Fruit fly (Drosophila melanogaster) Kc167 (cell line): ENCODE measurements around the gene CG13796.
"Not testable (repeated sequence)": the region's sequence is repeated elsewhere in the genome, so short reads cannot be mapped to it uniquely, and the experiment has no call there.

ENCODE experiments used
- Myc ChIP-seq: fragments of >200 bp; optimal IDR thresholded peaks from 2 replicates; lab custom pipeline; 2017; ENCODE audit warnings: missing external identifiers
- Sin3A ChIP-seq: fragments of >200 bp; optimal IDR thresholded peaks from 2 replicates; lab custom pipeline; 2018; ENCODE audit warnings: missing external identifiers
- h ChIP-seq: fragments of >200 bp; optimal IDR thresholded peaks from 3 replicates; lab custom pipeline; 2018; ENCODE audit warnings: missing external identifiers
- insv ChIP-seq: fragments of >200 bp; optimal IDR thresholded peaks from 3 replicates; lab custom pipeline; 2018; ENCODE audit warnings: missing external identifiers
- psq ChIP-seq: fragments of >200 bp; optimal IDR thresholded peaks from 2 replicates; lab custom pipeline; 2017; ENCODE audit warnings: missing external identifiers
- ttk ChIP-seq: sonication (Bioruptor generic); optimal IDR thresholded peaks from 2 replicates; lab custom pipeline; 2017; ENCODE audit warnings: missing external identifiers

Gene CG13796

DNA sequence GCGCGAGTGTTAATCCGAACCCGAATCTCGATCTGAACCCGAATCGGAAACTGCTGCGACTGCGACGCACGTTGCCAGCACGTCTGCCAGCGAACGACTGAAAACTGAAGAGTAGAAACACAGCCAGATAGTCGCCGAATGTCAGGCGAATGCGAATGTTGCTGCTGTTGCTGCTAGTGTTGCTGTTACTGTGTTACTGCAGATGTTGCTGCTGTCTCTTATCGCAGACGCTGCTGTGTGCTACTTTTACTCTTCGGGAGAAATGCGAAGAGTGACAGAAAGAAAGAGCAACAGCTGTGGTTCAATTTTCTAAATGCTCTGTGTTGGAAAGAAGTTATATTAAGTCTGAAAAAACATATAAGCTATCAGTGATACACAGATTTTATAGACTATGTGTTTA is at the start of gene CG13796:
TSS of gene CG13796 (minus strand) at position 101 of the 400 bp plus-strand sequence.
- not testable (repeated sequence) for TF ChIP-seq h, Myc, insv (lab: Kevin White, UChicago)

DNA sequence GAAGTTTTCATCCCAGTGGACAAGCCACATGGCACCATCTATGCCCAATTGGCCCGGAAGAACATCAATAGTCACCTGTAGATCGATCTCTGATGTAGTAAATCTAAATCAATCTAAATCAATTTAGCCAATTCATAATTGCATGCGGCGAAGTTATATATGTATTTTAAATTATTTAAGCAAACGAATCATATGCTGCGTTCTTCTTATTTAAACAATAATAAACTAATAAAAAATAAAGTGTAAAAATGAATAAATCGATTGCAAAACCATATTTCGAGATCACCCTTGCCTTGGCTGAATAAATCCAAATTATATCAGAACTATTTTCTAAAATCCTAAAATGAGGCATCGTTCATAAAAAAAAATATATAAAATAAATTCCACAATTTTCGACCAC is 48.7 kb upstream of the CG13796 start, which contains the start of gene CG7164:
TSS of gene CG7164 (plus strand) at position 301 of the 400 bp plus-strand sequence.
- no peak for TF ChIP-seq Myc (lab: Kevin White, UChicago)
- no peak for TF ChIP-seq ttk (lab: Kevin White, UChicago)
- TF ChIP-seq Sin3A (lab: Kevin White, UChicago) = no peak
- no peak for TF ChIP-seq psq (lab: Kevin White, UChicago)
- no peak for TF ChIP-seq h (lab: Kevin White, UChicago)
- no peak for TF ChIP-seq insv (lab: Kevin White, UChicago)

DNA sequence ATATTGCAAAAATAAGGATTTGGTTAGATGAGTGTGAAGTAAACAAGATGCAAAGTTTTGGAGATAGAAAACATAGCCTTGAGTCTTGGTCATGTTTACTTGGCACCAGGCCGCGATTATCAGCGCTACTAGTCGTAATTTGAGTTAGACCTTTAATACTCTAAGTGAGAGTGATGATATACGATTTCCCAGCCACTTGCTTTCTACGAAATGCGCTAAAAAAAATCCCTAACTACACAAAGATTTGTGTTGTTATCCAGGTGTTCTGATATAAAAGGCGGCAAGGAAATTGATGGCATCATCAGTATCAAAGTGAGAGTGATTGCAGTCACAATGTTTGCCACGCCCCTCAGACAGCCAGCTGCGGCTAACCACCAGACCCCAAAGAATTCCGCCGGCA is 47.3 kb upstream of the CG13796 start, which contains the start of gene Uro:
TSS of gene Uro (plus strand) at position 301 of the 400 bp plus-strand sequence.
- TF ChIP-seq Myc (lab: Kevin White, UChicago) (no peak), ttk (lab: Kevin White, UChicago) (no peak), Sin3A (lab: Kevin White, UChicago) (no peak), insv (lab: Kevin White, UChicago) (no peak), psq (lab: Kevin White, UChicago) (no peak), h (lab: Kevin White, UChicago) (no peak)

DNA sequence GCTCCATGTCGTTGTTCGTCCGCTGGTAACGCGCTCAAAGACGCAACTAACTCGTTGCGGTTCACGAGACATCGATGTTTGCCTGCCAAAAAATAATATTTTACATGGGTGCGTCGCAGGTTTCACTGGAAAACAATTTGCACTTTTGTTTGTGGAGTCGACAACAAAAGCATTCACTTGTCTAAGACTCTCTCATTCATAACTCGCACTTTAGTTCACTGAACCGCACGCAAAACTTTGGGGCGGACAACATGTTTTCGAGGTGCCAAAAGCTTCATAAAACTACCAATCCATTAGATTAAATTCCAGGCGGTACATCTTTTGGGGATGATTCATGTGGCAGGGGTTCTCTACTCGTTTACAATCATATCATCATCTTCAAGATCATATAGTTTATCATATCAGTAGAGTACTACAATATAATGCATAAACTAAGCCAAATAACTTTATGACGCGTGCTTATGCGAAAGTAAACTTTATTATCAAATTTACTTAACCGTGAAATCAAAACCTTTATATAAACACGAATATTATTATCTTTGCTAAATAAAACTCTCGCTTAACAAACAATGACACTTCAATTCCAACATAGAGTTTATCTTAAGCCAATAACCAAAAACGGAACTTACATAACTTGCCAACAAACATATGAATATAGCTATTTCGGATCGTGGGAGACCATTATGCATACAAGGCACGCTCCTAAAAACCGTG is 45.7 kb upstream of the CG13796 start, which contains the start of gene CG7179:
TSS of gene CG7179 (minus strand) at position 51 of the 714 bp plus-strand sequence.
- TF ChIP-seq Sin3A (lab: Kevin White, UChicago) (no peak), h (lab: Kevin White, UChicago) (no peak)

DNA sequence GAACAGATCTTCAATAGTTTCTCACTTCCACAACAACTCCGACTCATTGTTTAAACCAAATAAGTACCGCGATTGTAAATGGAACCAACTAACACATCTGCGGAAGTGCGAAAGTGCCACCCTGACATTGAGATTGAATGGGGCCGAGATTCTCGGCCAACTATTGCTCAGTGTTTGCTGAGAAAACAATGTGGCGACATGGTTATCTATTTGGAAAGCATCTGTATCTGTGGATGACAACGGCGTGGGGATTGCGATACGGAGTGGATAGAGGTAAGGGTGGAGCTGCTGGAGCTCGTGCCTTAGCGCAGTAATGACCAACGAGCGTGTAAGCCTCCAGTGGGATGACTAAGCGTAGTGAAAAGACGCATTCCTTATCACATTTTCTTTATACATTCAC is 42.8 kb upstream of the CG13796 start:
- TF ChIP-seq ttk (lab: Kevin White, UChicago) (no peak), Myc (lab: Kevin White, UChicago) (no peak), h (lab: Kevin White, UChicago) (no peak), Sin3A (lab: Kevin White, UChicago) (no peak), insv (lab: Kevin White, UChicago) (no peak), psq (lab: Kevin White, UChicago) (no peak)

DNA sequence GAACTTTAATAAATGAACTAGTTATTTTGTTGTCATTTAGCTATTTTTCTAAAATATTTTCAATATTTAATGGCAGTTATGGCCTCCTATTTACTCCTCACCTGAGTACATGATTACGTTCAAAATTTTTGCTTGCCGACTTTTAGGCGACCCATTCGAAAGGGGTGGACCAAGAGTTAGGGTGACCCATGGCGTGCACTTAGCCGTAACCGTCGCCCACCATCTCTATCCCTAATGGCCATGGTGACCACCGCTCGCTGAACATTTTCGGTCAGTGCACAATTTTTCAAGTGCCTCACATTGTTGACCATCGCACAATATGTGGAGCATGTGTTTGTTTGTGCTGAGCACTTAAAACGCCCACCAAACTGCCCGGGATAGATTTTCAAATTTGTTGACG is 39.4 kb upstream of the CG13796 start:
- TF ChIP-seq ttk (lab: Kevin White, UChicago) (no peak), insv (lab: Kevin White, UChicago) (no peak), psq (lab: Kevin White, UChicago) (no peak), h (lab: Kevin White, UChicago) (no peak), Sin3A (lab: Kevin White, UChicago) (no peak), Myc (lab: Kevin White, UChicago) (no peak)

DNA sequence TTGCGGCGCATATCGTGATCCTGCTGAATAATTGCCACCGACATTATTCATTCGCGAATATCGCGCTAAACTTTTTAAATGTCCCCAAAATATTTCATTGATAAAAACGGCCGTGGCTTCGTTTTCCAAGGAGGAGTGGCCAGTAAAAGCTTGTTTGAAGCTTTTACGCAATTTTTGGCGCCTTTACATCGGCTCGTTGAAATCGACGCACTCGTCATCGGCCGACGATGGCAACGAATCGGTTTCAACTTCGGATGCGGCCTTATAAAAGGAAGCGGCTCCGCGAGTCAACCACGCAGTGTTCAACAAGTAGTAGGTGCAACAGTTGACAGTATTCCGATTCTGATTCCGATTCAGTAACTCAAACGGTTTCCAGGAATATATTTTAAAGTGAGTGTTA is 34.9 kb upstream of the CG13796 start, which contains the start of gene CG7191:
TSS of gene CG7191 (plus strand) at position 301 of the 400 bp plus-strand sequence.
- TF ChIP-seq ttk (lab: Kevin White, UChicago) = no peak
- TF ChIP-seq insv (lab: Kevin White, UChicago) = no peak
- no peak for TF ChIP-seq Sin3A (lab: Kevin White, UChicago)
- TF ChIP-seq Myc (lab: Kevin White, UChicago) = no peak

DNA sequence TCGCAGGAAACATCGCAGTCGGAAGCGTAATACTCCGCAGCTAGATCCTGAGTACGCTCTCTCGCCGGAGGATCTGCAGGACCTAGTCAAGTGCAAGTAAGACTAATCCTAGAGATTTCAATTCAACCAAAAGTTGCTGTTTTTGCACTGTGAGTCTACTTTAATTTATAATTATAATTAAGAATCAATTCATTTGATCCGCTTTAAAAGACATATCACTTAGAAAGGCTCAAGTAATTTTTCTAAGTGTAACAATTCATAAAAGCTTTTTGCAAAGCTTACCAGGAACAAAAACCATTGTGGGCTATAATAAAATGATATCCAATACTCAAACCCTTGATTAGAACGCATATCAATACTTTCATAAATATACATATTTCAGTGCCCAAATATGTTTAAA is 24.4 kb upstream of the CG13796 start:
- no peak for TF ChIP-seq ttk (lab: Kevin White, UChicago)

DNA sequence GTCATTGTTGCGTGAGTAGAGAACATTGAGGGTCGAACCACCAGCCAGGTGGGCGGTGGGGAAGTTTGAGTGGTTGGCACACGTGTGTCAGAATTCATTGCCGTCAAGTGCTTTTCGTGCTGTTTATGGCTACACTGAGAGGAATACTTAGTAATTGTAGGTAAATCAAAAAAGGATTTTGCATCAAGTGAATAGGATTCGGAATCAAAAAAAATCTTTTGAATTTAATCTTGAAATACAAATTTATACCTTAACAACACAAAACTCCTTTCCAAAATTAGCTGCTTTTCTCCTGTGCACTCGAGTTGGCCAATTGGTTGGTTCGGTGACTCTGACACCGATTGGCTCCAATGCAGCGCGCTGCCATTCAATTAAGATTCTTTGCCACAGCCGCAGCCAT is 22.1 kb upstream of the CG13796 start:
- no peak for TF ChIP-seq h (lab: Kevin White, UChicago)
- no peak for TF ChIP-seq ttk (lab: Kevin White, UChicago)
- TF ChIP-seq insv (lab: Kevin White, UChicago) = no peak
- TF ChIP-seq psq (lab: Kevin White, UChicago) = no peak
- no peak for TF ChIP-seq Myc (lab: Kevin White, UChicago)
- no peak for TF ChIP-seq Sin3A (lab: Kevin White, UChicago)

DNA sequence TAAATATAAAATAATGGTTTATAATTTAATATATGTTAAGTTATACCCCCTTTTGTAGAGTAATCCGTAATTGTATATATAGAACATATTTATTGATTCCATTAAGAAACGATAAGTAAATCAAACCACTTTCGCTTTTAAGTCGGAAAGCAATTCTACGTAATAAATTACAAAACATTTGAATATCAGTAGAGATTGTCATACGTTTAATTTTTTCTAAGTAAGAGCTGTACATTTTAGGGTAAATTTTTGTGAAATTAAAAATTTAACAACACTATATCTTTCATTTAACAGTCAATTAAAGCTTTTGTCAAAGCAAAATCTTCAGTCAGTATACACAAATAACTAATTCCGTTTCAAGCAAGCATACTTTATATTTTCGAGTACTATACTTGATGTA is 21.4 kb upstream of the CG13796 start, which contains the start of gene CG46025:
TSS of gene CG46025 (plus strand) at position 301 of the 400 bp plus-strand sequence.
- TF ChIP-seq Myc (lab: Kevin White, UChicago) = no peak
- TF ChIP-seq Sin3A (lab: Kevin White, UChicago) = no peak
- no peak for TF ChIP-seq psq (lab: Kevin White, UChicago)
- no peak for TF ChIP-seq h (lab: Kevin White, UChicago)
- TF ChIP-seq insv (lab: Kevin White, UChicago) = no peak
- no peak for TF ChIP-seq ttk (lab: Kevin White, UChicago)

DNA sequence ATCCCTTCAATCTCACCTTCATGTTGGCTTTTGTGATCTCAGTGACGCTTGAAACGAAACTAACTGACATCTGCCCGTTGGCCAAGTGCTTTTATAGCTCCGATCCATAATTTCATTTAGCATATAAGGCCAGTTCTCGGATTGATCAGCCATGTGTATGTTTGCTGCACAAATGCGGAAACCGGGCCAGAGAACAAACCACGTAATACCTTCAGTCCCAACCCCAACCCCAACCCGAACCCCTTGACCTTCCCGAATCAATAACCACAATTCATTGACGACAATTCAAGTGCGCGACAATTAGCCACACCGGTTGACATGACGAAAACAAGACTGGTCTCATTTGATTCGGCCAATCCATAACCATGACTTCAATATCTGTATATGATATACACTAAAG is 20.6 kb upstream of the CG13796 start, which contains the start of gene CG7203:
TSS of gene CG7203 (minus strand) at position 101 of the 400 bp plus-strand sequence.
- TF ChIP-seq Sin3A (lab: Kevin White, UChicago) = no peak
- TF ChIP-seq psq (lab: Kevin White, UChicago) = no peak
- no peak for TF ChIP-seq h (lab: Kevin White, UChicago)
- TF ChIP-seq insv (lab: Kevin White, UChicago) = no peak
- no peak for TF ChIP-seq Myc (lab: Kevin White, UChicago)
- TF ChIP-seq ttk (lab: Kevin White, UChicago) = no peak

DNA sequence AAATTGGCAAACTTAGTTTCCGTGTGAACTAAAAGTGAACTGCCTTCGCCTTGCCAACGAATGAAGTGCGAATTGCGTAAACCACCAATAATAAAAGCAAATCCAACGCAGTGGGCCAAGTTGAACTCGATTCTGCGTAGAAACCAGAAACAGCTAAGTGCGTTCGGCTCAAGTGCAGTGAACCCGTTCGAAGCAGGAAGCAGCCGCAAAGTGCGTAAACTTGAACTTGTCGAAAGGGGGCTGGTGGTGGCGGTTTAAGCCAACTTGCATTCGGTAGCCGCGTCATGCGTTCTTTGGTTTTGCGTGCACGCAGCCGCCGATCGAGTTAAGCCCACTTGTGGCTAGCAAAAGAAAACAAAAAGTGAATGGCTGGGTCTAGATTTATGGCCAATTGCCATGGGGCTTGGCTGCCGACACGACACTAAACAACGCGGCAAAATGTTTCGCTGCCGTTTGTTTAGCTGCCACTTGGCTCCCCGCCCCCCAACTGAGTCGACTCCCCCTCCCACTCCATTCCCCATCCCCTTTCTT is 18.2 kb upstream of the CG13796 start:
- no peak for TF ChIP-seq Myc (lab: Kevin White, UChicago)
- no peak for TF ChIP-seq h (lab: Kevin White, UChicago)
- no peak for TF ChIP-seq ttk (lab: Kevin White, UChicago)
- no peak for TF ChIP-seq psq (lab: Kevin White, UChicago)
- TF ChIP-seq insv (lab: Kevin White, UChicago) = no peak
- TF ChIP-seq Sin3A (lab: Kevin White, UChicago) = no peak
